Worm (Caenorhabditis elegans) whole organism, L4 larva: ENCODE data around the gene col-176.

Experiments
- F26F4.8 ChIP-seq: fragments of 200-800 bp; sonication (Bioruptor generic); conservative IDR thresholded peaks from 2 replicates; pipeline ENCODE4 v1.3.6; 2022; ENCODE audit warnings: missing genetic modification characterization, missing compliant biosample characterization
- F37D6.2 ChIP-seq: sonication (generic microtip); optimal IDR thresholded peaks from 2 replicates; lab custom pipeline; 2016; ENCODE audit warnings: mild to moderate bottlenecking, missing genetic modification characterization, missing compliant biosample characterization
- F44E2.7 ChIP-seq: fragments of 200-800 bp; sonication (Bioruptor generic); IDR thresholded peaks from 2 replicates; pipeline ENCODE4 v2.1.2; 2022; ENCODE audit warnings: missing genetic modification characterization, missing compliant biosample characterization
- F49E8.2 ChIP-seq: sonication (generic microtip); optimal IDR thresholded peaks from 2 replicates; lab custom pipeline; 2016; ENCODE audit warnings: missing compliant biosample characterization, mild to moderate bottlenecking, missing genetic modification characterization, borderline replicate concordance
- T20F7.1 ChIP-seq: fragments of 200-800 bp; sonication (Bioruptor generic); optimal IDR thresholded peaks from 2 replicates; lab custom pipeline; 2018; ENCODE audit warnings: mild to moderate bottlenecking, missing genetic modification characterization, missing compliant biosample characterization
- Y48G9A.11 ChIP-seq: fragments of 200-800 bp; sonication (Bioruptor generic); IDR thresholded peaks from 2 replicates; pipeline ENCODE4 v1.3.6; 2022; ENCODE audit warnings: missing genetic modification reagents, missing genetic modification characterization, missing compliant biosample characterization
- Y75B8A.6 ChIP-seq: fragments of 200-800 bp; sonication (Bioruptor generic); IDR thresholded peaks from 2 replicates; pipeline ENCODE4 v1.3.6; 2022; ENCODE audit warnings: missing genetic modification reagents, missing genetic modification characterization, missing compliant biosample characterization
- ZK337.2 ChIP-seq: fragments of 200-800 bp; sonication (Bioruptor generic); IDR thresholded peaks from 2 replicates; pipeline ENCODE4 v1.3.6; 2022; ENCODE audit warnings: missing genetic modification reagents, missing genetic modification characterization, missing compliant biosample characterization
- aha-1 ChIP-seq: fragments of 150-350 bp; peaks from one replicate; lab custom pipeline; 2014; ENCODE audit warnings: missing biosample characterization, missing genetic modification characterization
- aly-2 ChIP-seq: sonication (generic microtip); optimal IDR thresholded peaks from 2 replicates; lab custom pipeline; 2018; ENCODE audit warnings: missing biosample characterization, missing genetic modification characterization
- ama-1 ChIP-seq: fragments of 150-350 bp; optimal IDR thresholded peaks from 2 replicates; lab custom pipeline; 2014; ENCODE audit warnings: inconsistent platforms, mixed read lengths
- arid-1 ChIP-seq: fragments of 200-800 bp; sonication (Bioruptor generic); conservative IDR thresholded peaks from 2 replicates; pipeline ENCODE4 v1.3.6; 2022; ENCODE audit warnings: missing genetic modification reagents, missing genetic modification characterization, missing compliant biosample characterization
- daf-12 ChIP-seq: fragments of 150-350 bp; optimal IDR thresholded peaks from 2 replicates; lab custom pipeline; 2014; ENCODE audit warnings: missing biosample characterization, missing genetic modification reagents, missing genetic modification characterization
- daf-19 ChIP-seq: fragments of 200-800 bp; sonication (Bioruptor generic); conservative IDR thresholded peaks from 2 replicates; pipeline ENCODE4 v1.3.6; 2022; ENCODE audit warnings: missing genetic modification characterization, missing compliant biosample characterization
- dmd-6 ChIP-seq: fragments of 200-800 bp; sonication (Bioruptor generic); IDR thresholded peaks from 2 replicates; pipeline ENCODE4 v1.3.6; 2022; ENCODE audit warnings: missing genetic modification reagents, missing genetic modification characterization, missing compliant biosample characterization
- dmd-8 ChIP-seq: fragments of 200-800 bp; sonication (Bioruptor generic); IDR thresholded peaks from 2 replicates; pipeline ENCODE4 v1.3.6; 2022; ENCODE audit warnings: missing genetic modification characterization, missing compliant biosample characterization
- dpl-1 ChIP-seq: fragments of 150-350 bp; optimal IDR thresholded peaks from 2 replicates; lab custom pipeline; 2014; ENCODE audit warnings: missing biosample characterization, missing genetic modification reagents, missing genetic modification characterization
- duxl-1 ChIP-seq: sonication (generic microtip); optimal IDR thresholded peaks from 2 replicates; lab custom pipeline; 2016; ENCODE audit warnings: mild to moderate bottlenecking, missing genetic modification characterization, moderate library complexity, missing compliant biosample characterization; ENCODE audit not compliant: poor library complexity
- dve-1 ChIP-seq: sonication (generic microtip); optimal IDR thresholded peaks from 2 replicates; lab custom pipeline; 2017; ENCODE audit warnings: antibody characterized with exemption, mild to moderate bottlenecking, missing genetic modification characterization, missing compliant biosample characterization; ENCODE audit not compliant: insufficient read depth
- egl-43 ChIP-seq: fragments of 200-800 bp; sonication (Bioruptor generic); IDR thresholded peaks from 2 replicates; pipeline ENCODE4 v1.3.6; 2022; ENCODE audit warnings: missing genetic modification reagents, missing genetic modification characterization, missing compliant biosample characterization
- hif-1 ChIP-seq, 2 experiments: sonication (generic microtip); optimal IDR thresholded peaks; 2 replicates each; lab custom pipeline; 2016 to 2017; ENCODE audit warnings: missing compliant biosample characterization in 2 of 2, missing genetic modification characterization in 2 of 2, missing genetic modification reagents in 2 of 2, missing genotype in 2 of 2, mild to moderate bottlenecking in 1 of 2
- hlh-30 ChIP-seq: sonication (generic microtip); optimal IDR thresholded peaks from 2 replicates; lab custom pipeline; 2017; ENCODE audit warnings: antibody characterized with exemption, mild to moderate bottlenecking, missing genetic modification characterization, missing compliant biosample characterization; ENCODE audit not compliant: insufficient read depth
- hmg-1.1 ChIP-seq: fragments of 200-800 bp; sonication (Bioruptor generic); IDR thresholded peaks from 2 replicates; pipeline ENCODE4 v1.3.6; 2022; ENCODE audit warnings: missing genetic modification reagents, missing genetic modification characterization, missing compliant biosample characterization
- lim-7 ChIP-seq: fragments of 200-800 bp; sonication (Bioruptor generic); IDR thresholded peaks from 2 replicates; pipeline ENCODE4 v1.3.6; 2022; ENCODE audit warnings: missing genetic modification characterization, missing compliant biosample characterization
- lin-1 ChIP-seq: fragments of 200-800 bp; sonication (Bioruptor generic); IDR thresholded peaks from 2 replicates; pipeline ENCODE4 v1.3.6; 2022; ENCODE audit warnings: missing genetic modification reagents, missing genetic modification characterization, missing compliant biosample characterization
- lin-13 ChIP-seq: fragments of 150-350 bp; optimal IDR thresholded peaks from 2 replicates; lab custom pipeline; 2014; ENCODE audit warnings: missing biosample characterization, missing genetic modification reagents, missing genetic modification characterization
- lin-15B ChIP-seq: fragments of 150-350 bp; sonication (generic microtip); optimal IDR thresholded peaks from 3 replicates; lab custom pipeline; 2014; ENCODE audit warnings: missing biosample characterization, missing genetic modification characterization
- lin-29 ChIP-seq: fragments of 200-800 bp; sonication (Bioruptor generic); IDR thresholded peaks from 2 replicates; pipeline ENCODE4 v1.3.6; 2022; ENCODE audit warnings: missing genetic modification reagents, missing genetic modification characterization, missing compliant biosample characterization
- lin-39 ChIP-seq: fragments of 150-350 bp; optimal IDR thresholded peaks from 2 replicates; lab custom pipeline; 2014; ENCODE audit warnings: missing biosample characterization, missing genetic modification reagents, missing genetic modification characterization
- lsy-2 ChIP-seq, 2 experiments: fragments of 150-350 bp in 1 of 2; sonication (generic microtip) in 1 of 2; optimal IDR thresholded peaks; 2 replicates each; lab custom pipeline; 2014 to 2017; ENCODE audit warnings: missing biosample characterization in 2 of 2, missing genetic modification characterization in 2 of 2
- madf-9 ChIP-seq: fragments of 200-800 bp; sonication (Bioruptor generic); conservative IDR thresholded peaks from 2 replicates; pipeline ENCODE4 v1.3.6; 2022; ENCODE audit warnings: missing genetic modification reagents, missing genetic modification characterization, missing compliant biosample characterization
- mdt-29 ChIP-seq: fragments of 200-800 bp; sonication (Bioruptor generic); IDR thresholded peaks from 2 replicates; pipeline ENCODE4 v1.3.6; 2022; ENCODE audit warnings: missing genetic modification reagents, missing genetic modification characterization, missing compliant biosample characterization
- mes-2 ChIP-seq: sonication (generic microtip); optimal IDR thresholded peaks from 2 replicates; lab custom pipeline; 2016; ENCODE audit warnings: missing genotype, mild to moderate bottlenecking, missing genetic modification characterization, missing compliant biosample characterization; ENCODE audit not compliant: poor library complexity, severe bottlenecking
- mxl-2 ChIP-seq: fragments of 200-800 bp; sonication (Bioruptor generic); conservative IDR thresholded peaks from 2 replicates; pipeline ENCODE4 v1.3.6; 2022; ENCODE audit warnings: missing genetic modification reagents, missing genetic modification characterization, missing compliant biosample characterization
- mxl-3 ChIP-seq: fragments of 200-800 bp; sonication (Bioruptor generic); optimal IDR thresholded peaks from 2 replicates; lab custom pipeline; 2018; ENCODE audit warnings: mild to moderate bottlenecking, missing genetic modification characterization, missing compliant biosample characterization
- nhr-41 ChIP-seq: fragments of 200-800 bp; sonication (Bioruptor generic); IDR thresholded peaks from 2 replicates; pipeline ENCODE4 v1.3.6; 2022; ENCODE audit warnings: missing genetic modification reagents, missing genetic modification characterization, missing compliant biosample characterization
- nhr-42 ChIP-seq: fragments of 200-800 bp; sonication (Bioruptor generic); IDR thresholded peaks from 2 replicates; pipeline ENCODE4 v1.3.6; 2022; ENCODE audit warnings: missing genetic modification characterization, missing compliant biosample characterization
- nhr-76 ChIP-seq: fragments of 150-350 bp; optimal IDR thresholded peaks from 2 replicates; lab custom pipeline; 2014; ENCODE audit warnings: missing biosample characterization, missing genetic modification characterization
- pha-4 ChIP-seq, 2 experiments: fragments of 150-350 bp in 1 of 2; fragments of 200-800 bp in 1 of 2; sonication (Bioruptor generic) in 1 of 2; IDR thresholded peaks in 1 of 2; optimal IDR thresholded peaks in 1 of 2; 2 replicates each; pipeline versions ENCODE4 v1.3.6 to Lab custom; 2014 to 2022; ENCODE audit warnings: missing genetic modification characterization in 2 of 2, missing genetic modification reagents in 2 of 2, missing biosample characterization in 1 of 2, missing compliant biosample characterization in 1 of 2
- php-3 ChIP-seq: fragments of 200-800 bp; sonication (Bioruptor generic); IDR thresholded peaks from 2 replicates; pipeline ENCODE4 v1.3.6; 2022; ENCODE audit warnings: missing genetic modification reagents, missing genetic modification characterization, missing compliant biosample characterization
- sdz-12 ChIP-seq: fragments of 200-800 bp; sonication (Bioruptor generic); optimal IDR thresholded peaks from 2 replicates; lab custom pipeline; 2018; ENCODE audit warnings: mild to moderate bottlenecking, missing genetic modification characterization, missing compliant biosample characterization
- snpc-1.2 ChIP-seq: fragments of 200-800 bp; sonication (Bioruptor generic); IDR thresholded peaks from 2 replicates; pipeline ENCODE4 v1.3.6; 2022; ENCODE audit warnings: missing genetic modification reagents, missing genetic modification characterization, missing compliant biosample characterization
- snpc-4 ChIP-seq: fragments of 150-350 bp; optimal IDR thresholded peaks from 2 replicates; lab custom pipeline; 2014; ENCODE audit warnings: missing biosample characterization, missing genetic modification characterization
- spr-3 ChIP-seq: fragments of 200-800 bp; sonication (Bioruptor generic); optimal IDR thresholded peaks from 2 replicates; lab custom pipeline; 2018; ENCODE audit warnings: mild to moderate bottlenecking, missing genetic modification characterization, missing compliant biosample characterization
- unc-62 ChIP-seq, 3 experiments: fragments of 150-350 bp in 1 of 3; sonication (generic microtip); optimal IDR thresholded peaks in 2 of 3; peaks in 1 of 3; 1 replicate in 1 of 3; 2 replicates in 2 of 3; lab custom pipeline; 2014 to 2017; ENCODE audit warnings: missing biosample characterization in 3 of 3, missing genetic modification characterization in 3 of 3, missing genetic modification reagents in 3 of 3, missing genotype in 1 of 3
- vab-7 ChIP-seq: fragments of 200-800 bp; sonication (Bioruptor generic); IDR thresholded peaks from 2 replicates; pipeline ENCODE4 v1.3.6; 2022; ENCODE audit warnings: missing genetic modification reagents, missing genetic modification characterization, missing compliant biosample characterization
- zfp-2 ChIP-seq: sonication (generic microtip); optimal IDR thresholded peaks from 2 replicates; lab custom pipeline; 2016; ENCODE audit warnings: mild to moderate bottlenecking, missing genetic modification characterization, missing compliant biosample characterization
- zip-11 ChIP-seq: fragments of 200-800 bp; sonication (Bioruptor generic); IDR thresholded peaks from 2 replicates; pipeline ENCODE4 v1.3.6; 2022; ENCODE audit warnings: missing genetic modification characterization, missing compliant biosample characterization
- ztf-7 ChIP-seq: fragments of 150-350 bp; optimal IDR thresholded peaks from 2 replicates; lab custom pipeline; 2014; ENCODE audit warnings: missing biosample characterization, missing genetic modification characterization

Gene col-176

ce11 chrX:10124338-10124737, 46.9 kb downstream of the col-176 start:
- no peak for TF ChIP-seq lsy-2 (tag; optimal IDR thresholded peaks at IDR 0.05; lab: Kevin White, UChicago)
- 0 out of 2 replicates have a peak, but pooled peaks have one; percentile 50 for TF ChIP-seq daf-19 (GFP tag; lab: Robert Waterston, UW)
- no peak for TF ChIP-seq F37D6.2 (tag; lab: Kevin White, UChicago)
- TF ChIP-seq ztf-7 (tag; lab: Kevin White, UChicago), result peak; percentile 37
- no peak for TF ChIP-seq mdt-29 (GFP tag; lab: Robert Waterston, UW)
- TF ChIP-seq pha-4 (GFP tag; IDR thresholded peaks at IDR 0.05; lab: Robert Waterston, UW), result peak; percentile 69; the same call in 1 of the 2 replicates
- TF ChIP-seq pha-4 (tag; optimal IDR thresholded peaks at IDR 0.05; lab: Kevin White, UChicago), result no peak
- no peak for TF ChIP-seq T20F7.1 (GFP tag; lab: Kevin White, UChicago)
- TF ChIP-seq dmd-8, result no peak; the same call in 1 of the 2 replicates
- TF ChIP-seq snpc-1.2 (GFP tag; lab: Robert Waterston, UW), result peak; percentile 69
- TF ChIP-seq egl-43 (GFP tag; lab: Robert Waterston, UW), result no peak; the same call in 1 of the 2 replicates
- TF ChIP-seq F26F4.8 (GFP tag; lab: Robert Waterston, UW), result peak; percentile 75
- TF ChIP-seq F49E8.2 (tag; lab: Kevin White, UChicago), result peak; percentile 4
- peak; percentile 54; the same call in 1 of the 2 replicates for TF ChIP-seq lin-1 (GFP tag; lab: Robert Waterston, UW)
- TF ChIP-seq arid-1 (GFP tag; lab: Robert Waterston, UW), result no peak
- TF ChIP-seq sdz-12, result no peak
- 0 out of 2 replicates have a peak, but pooled peaks have one; percentile 35 for TF ChIP-seq mxl-2 (GFP tag; lab: Robert Waterston, UW)
- TF ChIP-seq aly-2, result no peak
- TF ChIP-seq duxl-1, result no peak
- TF ChIP-seq lim-7, result peak; percentile 79
- no peak for TF ChIP-seq daf-12
- TF ChIP-seq hlh-30 (tag; lab: Kevin White, UChicago), result peak; percentile 8
- TF ChIP-seq ama-1 (lab: Kevin White, UChicago), result no peak
- 0 out of 2 replicates have a peak, but pooled peaks have one; percentile 51 for TF ChIP-seq Y75B8A.6 (GFP tag; lab: Robert Waterston, UW)
- TF ChIP-seq lin-13 (GFP tag; lab: Kevin White, UChicago), result no peak
- TF ChIP-seq lin-29 (GFP tag; lab: Robert Waterston, UW), result 0 out of 2 replicates have a peak, but pooled peaks have one; percentile 12
- TF ChIP-seq snpc-4, result no peak
- TF ChIP-seq mes-2 (tag; lab: Kevin White, UChicago), result no peak
- TF ChIP-seq Y48G9A.11 (GFP tag; lab: Robert Waterston, UW), result no peak
- TF ChIP-seq hif-1 (tag; optimal IDR thresholded peaks at IDR 0.05; lab: Kevin White, UChicago), result no peak
- no peak for TF ChIP-seq aha-1 (tag; lab: Kevin White, UChicago)
- TF ChIP-seq lin-39 (tag; lab: Kevin White, UChicago), result no peak
- TF ChIP-seq madf-9 (GFP tag; lab: Robert Waterston, UW), result peak; percentile 61; the same call in 1 of the 2 replicates
- TF ChIP-seq nhr-76 (tag; lab: Kevin White, UChicago), result no peak
- no peak for TF ChIP-seq php-3
- TF ChIP-seq mxl-3, result no peak
- TF ChIP-seq nhr-42 (GFP tag; lab: Robert Waterston, UW), result no peak
- TF ChIP-seq zfp-2 (tag; lab: Kevin White, UChicago), result no peak
- no peak for TF ChIP-seq nhr-41 (GFP tag; lab: Robert Waterston, UW)
- no peak for TF ChIP-seq F44E2.7 (GFP tag; lab: Robert Waterston, UW)
- 0 out of 2 replicates have a peak, but pooled peaks have one; percentile 44 for TF ChIP-seq ZK337.2
- TF ChIP-seq zip-11 (GFP tag; lab: Robert Waterston, UW), result no peak
- no peak for TF ChIP-seq unc-62 (GFP tag; optimal IDR thresholded peaks at IDR 0.05 in 1 of 2; lab: Kevin White, UChicago)
- no peak for TF ChIP-seq unc-62 (tag; optimal IDR thresholded peaks at IDR 0.05; lab: Kevin White, UChicago)
- TF ChIP-seq vab-7 (GFP tag; lab: Robert Waterston, UW), result 0 out of 2 replicates have a peak, but pooled peaks have one; percentile 48
- TF ChIP-seq dmd-6 (GFP tag; lab: Robert Waterston, UW), result peak; percentile 38
- TF ChIP-seq dpl-1 (GFP tag; lab: Kevin White, UChicago), result no peak
- TF ChIP-seq lin-15B (tag; lab: Kevin White, UChicago), result no peak
- peak; percentile 31; the same call in 1 of the 2 replicates for TF ChIP-seq hmg-1.1 (GFP tag; lab: Robert Waterston, UW)
- peak; percentile 11 for TF ChIP-seq dve-1 (tag; lab: Kevin White, UChicago)
- TF ChIP-seq spr-3 (GFP tag; lab: Kevin White, UChicago), result no peak
